Worm (Caenorhabditis elegans) whole organism, late embryonic: Measurements from ENCODE around the gene sti-1.

Experiments
- C38D4.7 ChIP-seq: fragments of 200-800 bp; sonication (Bioruptor generic); optimal IDR thresholded peaks from 2 replicates; lab custom pipeline; 2018; ENCODE audit warnings: mild to moderate bottlenecking, missing genetic modification characterization, moderate library complexity, missing compliant biosample characterization
- K02D7.2 ChIP-seq: sonication (generic microtip); optimal IDR thresholded peaks from 2 replicates; lab custom pipeline; 2017; ENCODE audit warnings: mild to moderate bottlenecking, missing genetic modification characterization, missing compliant biosample characterization
- T23F11.4 ChIP-seq: fragments of 200-800 bp; sonication (Bioruptor generic); optimal IDR thresholded peaks from 2 replicates; lab custom pipeline; 2018; ENCODE audit warnings: mild to moderate bottlenecking, missing genetic modification characterization, missing compliant biosample characterization
- Y22D7AL.16 ChIP-seq: sonication (generic microtip); optimal IDR thresholded peaks from 2 replicates; lab custom pipeline; 2016; ENCODE audit warnings: missing genetic modification characterization, missing compliant biosample characterization
- ceh-18 ChIP-seq: sonication (generic microtip); optimal IDR thresholded peaks from 2 replicates; lab custom pipeline; 2016; ENCODE audit warnings: missing genetic modification characterization, missing compliant biosample characterization
- ceh-19 ChIP-seq: fragments of 200-800 bp; sonication (Bioruptor generic); optimal IDR thresholded peaks from 2 replicates; lab custom pipeline; 2018; ENCODE audit warnings: mild to moderate bottlenecking, missing genetic modification characterization, missing compliant biosample characterization
- ceh-22 ChIP-seq: sonication (generic microtip); optimal IDR thresholded peaks from 2 replicates; lab custom pipeline; 2017; ENCODE audit warnings: missing biosample characterization, missing genetic modification characterization
- ceh-6 ChIP-seq: fragments of 200-800 bp; sonication (Bioruptor generic); optimal IDR thresholded peaks from 2 replicates; lab custom pipeline; 2018; ENCODE audit warnings: mild to moderate bottlenecking, missing genetic modification characterization, missing compliant biosample characterization
- ceh-9 ChIP-seq: sonication (generic microtip); optimal IDR thresholded peaks from 2 replicates; lab custom pipeline; 2016; ENCODE audit warnings: mild to moderate bottlenecking, missing genetic modification characterization, inconsistent platforms, missing compliant biosample characterization
- che-1 ChIP-seq: sonication (generic microtip); optimal IDR thresholded peaks from 2 replicates; lab custom pipeline; 2016; ENCODE audit warnings: mild to moderate bottlenecking, missing genetic modification characterization, missing compliant biosample characterization
- dve-1 ChIP-seq: sonication (generic microtip); optimal IDR thresholded peaks from 2 replicates; lab custom pipeline; 2017; ENCODE audit warnings: antibody characterized with exemption, mild to moderate bottlenecking, missing genetic modification characterization, missing compliant biosample characterization
- elt-2 ChIP-seq: sonication (generic microtip); optimal IDR thresholded peaks from 2 replicates; lab custom pipeline; 2016; ENCODE audit warnings: missing genetic modification reagents, missing genetic modification characterization, missing compliant biosample characterization
- elt-4 ChIP-seq: sonication (generic microtip); optimal IDR thresholded peaks from 2 replicates; lab custom pipeline; 2016; ENCODE audit warnings: missing genetic modification characterization, missing compliant biosample characterization
- ets-4 ChIP-seq: sonication (generic microtip); optimal IDR thresholded peaks from 2 replicates; lab custom pipeline; 2016; ENCODE audit warnings: missing genetic modification characterization, missing compliant biosample characterization
- eyg-1 ChIP-seq: sonication (generic microtip); optimal IDR thresholded peaks from 2 replicates; lab custom pipeline; 2016; ENCODE audit warnings: missing genotype, missing genetic modification characterization, missing compliant biosample characterization
- fax-1 ChIP-seq: sonication (generic microtip); optimal IDR thresholded peaks from 2 replicates; lab custom pipeline; 2016; ENCODE audit warnings: missing genotype, missing genetic modification characterization, missing compliant biosample characterization
- fkh-6 ChIP-seq: sonication (generic microtip); optimal IDR thresholded peaks from 2 replicates; lab custom pipeline; 2016; ENCODE audit warnings: missing genetic modification characterization, missing compliant biosample characterization
- hlh-13 ChIP-seq: fragments of 200-800 bp; sonication (Bioruptor generic); optimal IDR thresholded peaks from 2 replicates; lab custom pipeline; 2018; ENCODE audit warnings: mild to moderate bottlenecking, missing genetic modification characterization, missing compliant biosample characterization
- hlh-15 ChIP-seq: sonication (generic microtip); optimal IDR thresholded peaks from 2 replicates; lab custom pipeline; 2016; ENCODE audit warnings: missing genetic modification characterization, missing compliant biosample characterization
- hlh-30 ChIP-seq: sonication (generic microtip); optimal IDR thresholded peaks from 2 replicates; lab custom pipeline; 2017; ENCODE audit warnings: antibody characterized with exemption, missing genetic modification characterization, missing compliant biosample characterization; ENCODE audit not compliant: insufficient read depth
- lin-11 ChIP-seq: fragments of 200-800 bp; sonication (Bioruptor generic); optimal IDR thresholded peaks from 2 replicates; lab custom pipeline; 2018; ENCODE audit warnings: mild to moderate bottlenecking, missing genetic modification characterization, missing compliant biosample characterization
- madf-2 ChIP-seq: sonication (generic microtip); optimal IDR thresholded peaks from 2 replicates; lab custom pipeline; 2017; ENCODE audit warnings: missing genetic modification characterization, missing compliant biosample characterization
- nfya-1 ChIP-seq: sonication (generic microtip); optimal IDR thresholded peaks from 2 replicates; lab custom pipeline; 2017; ENCODE audit warnings: missing genetic modification characterization, mild to moderate bottlenecking, missing compliant biosample characterization, antibody characterized with exemption, moderate library complexity
- nhr-232 ChIP-seq: sonication (generic microtip); optimal IDR thresholded peaks from 2 replicates; lab custom pipeline; 2016; ENCODE audit warnings: missing genetic modification characterization, missing compliant biosample characterization
- npax-4 ChIP-seq: sonication (generic microtip); optimal IDR thresholded peaks from 2 replicates; lab custom pipeline; 2016; ENCODE audit warnings: missing genetic modification characterization, missing compliant biosample characterization
- pat-9 ChIP-seq: fragments of 200-800 bp; sonication (Bioruptor generic); optimal IDR thresholded peaks from 2 replicates; lab custom pipeline; 2018; ENCODE audit warnings: mild to moderate bottlenecking, missing genetic modification characterization, moderate library complexity, missing compliant biosample characterization
- pha-2 ChIP-seq: sonication (generic microtip); optimal IDR thresholded peaks from 2 replicates; lab custom pipeline; 2017; ENCODE audit warnings: mild to moderate bottlenecking, missing genetic modification characterization, missing compliant biosample characterization
- pha-4 ChIP-seq: fragments of 150-350 bp; optimal IDR thresholded peaks from 2 replicates; lab custom pipeline; 2018; ENCODE audit warnings: missing biosample characterization, missing genetic modification reagents, missing genetic modification characterization
- pqm-1 ChIP-seq: sonication (generic microtip); optimal IDR thresholded peaks from 2 replicates; lab custom pipeline; 2016; ENCODE audit warnings: missing genetic modification characterization, missing compliant biosample characterization
- pros-1 ChIP-seq: fragments of 150-350 bp; optimal IDR thresholded peaks from 2 replicates; lab custom pipeline; 2014; ENCODE audit warnings: missing biosample characterization, missing genetic modification reagents, missing genetic modification characterization
- sox-4 ChIP-seq: sonication (generic microtip); optimal IDR thresholded peaks from 2 replicates; lab custom pipeline; 2017; ENCODE audit warnings: mild to moderate bottlenecking, missing genetic modification characterization, inconsistent platforms, missing compliant biosample characterization
- syd-9 ChIP-seq: sonication (generic microtip); optimal IDR thresholded peaks from 2 replicates; lab custom pipeline; 2016; ENCODE audit warnings: mild to moderate bottlenecking, missing genetic modification characterization, moderate library complexity, missing compliant biosample characterization
- tbx-2 ChIP-seq: sonication (generic microtip); optimal IDR thresholded peaks from 2 replicates; lab custom pipeline; 2016; ENCODE audit warnings: missing genetic modification characterization, missing compliant biosample characterization
- unc-55 ChIP-seq: sonication (generic microtip); optimal IDR thresholded peaks from 2 replicates; lab custom pipeline; 2017; ENCODE audit warnings: missing biosample characterization, missing genetic modification reagents, missing genetic modification characterization
- zip-5 ChIP-seq: sonication (generic microtip); optimal IDR thresholded peaks from 2 replicates; lab custom pipeline; 2016; ENCODE audit warnings: missing genetic modification characterization, missing compliant biosample characterization

sti-1 gene

ce11 chrV:725807-726572 lies 47.3 kb upstream of the sti-1 start:
- TF ChIP-seq fax-1 (no peak), C38D4.7 (GFP tag; lab: Kevin White, UChicago) (no peak), zip-5 (tag; lab: Kevin White, UChicago) (no peak), K02D7.2 (no peak), eyg-1 (tag; lab: Kevin White, UChicago) (no peak), hlh-30 (no peak), elt-4 (tag; lab: Kevin White, UChicago) (no peak), elt-2 (no peak), hlh-13 (GFP tag; lab: Kevin White, UChicago) (no peak), hlh-15 (tag; lab: Kevin White, UChicago) (no peak), syd-9 (tag; lab: Kevin White, UChicago) (no peak)
- TF ChIP-seq, all 69 proteins: peak for 0

ce11 chrV:726573-727483 lies 46.5 kb upstream of the sti-1 start:
- TF ChIP-seq Y22D7AL.16 (tag; lab: Kevin White, UChicago) (no peak), npax-4 (tag; lab: Kevin White, UChicago) (no peak), elt-2 (peak; percentile 37)

- TF ChIP-seq unc-55 (peak; percentile 19), K02D7.2 (peak; percentile 2), ceh-18 (tag; lab: Kevin White, UChicago) (peak; percentile 14), tbx-2 (tag; lab: Kevin White, UChicago) (no peak), dve-1 (tag; lab: Kevin White, UChicago) (no peak), elt-2 (peak; percentile 78), che-1 (tag; lab: Kevin White, UChicago) (no peak), pqm-1 (no peak), nfya-1 (tag; lab: Kevin White, UChicago) (peak; percentile 19), T23F11.4 (GFP tag; lab: Kevin White, UChicago) (no peak), madf-2 (tag; lab: Kevin White, UChicago) (no peak)
Measured at ce11 chrV:727484-728351, 45.6 kb upstream of the sti-1 start, which contains the start of the genes icl-1 and srh-2. Gene icl-1 (minus strand): TSS chrV:728004. Gene srh-2 (plus strand): TSS chrV:728301.

ce11 chrV:728822-729493 lies 44.4 kb upstream of the sti-1 start:
- TF ChIP-seq hlh-30 (peak; percentile 6), ets-4 (tag; lab: Kevin White, UChicago) (no peak)
- TF ChIP-seq, all 69 proteins: peak for 1

ce11 chrV:730216-730615 lies 43.1 kb upstream of the sti-1 start:
- TF ChIP-seq elt-4 (tag; lab: Kevin White, UChicago) (no peak), hlh-30 (peak; percentile 7)

ce11 chrV:731330-731729 lies 42.0 kb upstream of the sti-1 start:
- TF ChIP-seq pha-4 (no peak), nhr-232 (tag; lab: Kevin White, UChicago) (no peak), pat-9 (no peak), syd-9 (tag; lab: Kevin White, UChicago) (peak; percentile 17), ceh-19 (GFP tag; lab: Kevin White, UChicago) (no peak), sox-4 (tag; lab: Kevin White, UChicago) (no peak), ceh-22 (tag; lab: Kevin White, UChicago) (no peak), ets-4 (tag; lab: Kevin White, UChicago) (peak; percentile 32), fkh-6 (tag; lab: Kevin White, UChicago) (no peak), lin-11 (tag; lab: Kevin White, UChicago) (no peak), unc-55 (peak; percentile 95), Y22D7AL.16 (tag; lab: Kevin White, UChicago) (no peak), pha-2 (tag; lab: Kevin White, UChicago) (no peak), ceh-6 (GFP tag; lab: Kevin White, UChicago) (no peak), pros-1 (tag; lab: Kevin White, UChicago) (no peak), npax-4 (tag; lab: Kevin White, UChicago) (no peak), ceh-9 (tag; lab: Kevin White, UChicago) (no peak), che-1 (tag; lab: Kevin White, UChicago) (no peak)
